Worm (Caenorhabditis elegans) whole organism, L1 larva: ENCODE results near the gene trm-1.
A peak's percentile ranks its signal among the peaks of the same experiment; 100 is the strongest.

Source experiments
- aha-1 ChIP-seq: fragments of 150-350 bp; optimal IDR thresholded peaks from 2 replicates; lab custom pipeline; 2014; ENCODE audit warnings: missing biosample characterization, missing genetic modification characterization
- ama-1 ChIP-seq: fragments of 150-350 bp; optimal IDR thresholded peaks from 2 replicates; lab custom pipeline; 2014
- dpl-1 ChIP-seq, 3 experiments: fragments of 150-350 bp in 2 of 3; sonication (generic microtip) in 1 of 3; optimal IDR thresholded peaks; 2 replicates each; lab custom pipeline; 2014 to 2017; ENCODE audit warnings: missing biosample characterization in 3 of 3, missing genetic modification characterization in 3 of 3, missing genetic modification reagents in 3 of 3
- egl-27 ChIP-seq, 2 experiments: fragments of 150-350 bp in 1 of 2; sonication (generic microtip); optimal IDR thresholded peaks; 3 replicates each; lab custom pipeline; 2017 to 2018; ENCODE audit warnings: missing biosample characterization in 2 of 2, missing genetic modification characterization in 2 of 2, missing genetic modification reagents in 2 of 2
- ets-5 ChIP-seq: fragments of 200-800 bp; sonication (Bioruptor generic); IDR thresholded peaks from 2 replicates; pipeline ENCODE4 v1.3.6; 2022; ENCODE audit warnings: missing genetic modification characterization, missing compliant biosample characterization
- fos-1 ChIP-seq: fragments of 150-350 bp; optimal IDR thresholded peaks from 2 replicates; lab custom pipeline; 2014; ENCODE audit warnings: missing biosample characterization, missing genetic modification characterization
- mep-1 ChIP-seq: fragments of 150-350 bp; optimal IDR thresholded peaks from 2 replicates; lab custom pipeline; 2014; ENCODE audit warnings: missing biosample characterization, missing genetic modification characterization
- nhr-76 ChIP-seq: sonication (generic microtip); optimal IDR thresholded peaks from 2 replicates; lab custom pipeline; 2017; ENCODE audit warnings: missing biosample characterization, missing genetic modification characterization
- nhr-90 ChIP-seq: sonication (generic microtip); optimal IDR thresholded peaks from 2 replicates; lab custom pipeline; 2016; ENCODE audit warnings: mild to moderate bottlenecking, missing genetic modification characterization, missing compliant biosample characterization; ENCODE audit not compliant: poor library complexity
- skn-1 ChIP-seq: fragments of 150-350 bp; optimal IDR thresholded peaks from 2 replicates; lab custom pipeline; 2014; ENCODE audit warnings: missing biosample characterization, missing genetic modification characterization

DNA sequence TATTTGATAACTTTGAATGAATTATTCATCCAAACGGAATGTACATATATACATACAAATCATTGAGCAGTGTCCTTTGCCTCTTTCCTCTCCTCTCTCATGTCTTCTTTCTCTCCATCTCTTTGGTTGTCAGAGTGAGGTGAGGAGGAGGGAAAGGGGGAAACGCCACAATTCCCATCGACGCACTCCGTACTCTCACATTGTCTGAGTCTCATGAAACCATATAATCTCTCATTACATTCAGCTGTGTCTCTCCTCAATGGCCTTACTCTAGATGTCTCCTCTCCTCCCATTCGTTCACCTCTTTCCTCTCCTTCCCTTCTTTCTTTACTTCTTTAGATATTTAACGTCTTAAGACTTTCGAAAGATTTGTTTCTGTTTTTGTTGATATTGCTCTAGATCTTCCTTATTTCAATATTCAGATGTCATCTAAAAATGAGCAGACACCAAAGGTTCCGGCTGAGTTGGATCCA, 7.7 kb downstream of the trm-1 start, which contains the start of gene ceh-74:
- TF ChIP-seq egl-27 (tag; optimal IDR thresholded peaks at IDR 0.05; lab: Kevin White, UChicago) (no peak), nhr-90 (tag; lab: Kevin White, UChicago) (no peak), dpl-1 (GFP tag; optimal IDR thresholded peaks at IDR 0.05; lab: Kevin White, UChicago) (no peak), fos-1 (tag; lab: Kevin White, UChicago) (no peak), aha-1 (tag; lab: Kevin White, UChicago) (no peak), mep-1 (tag; lab: Kevin White, UChicago) (peak; percentile 42), ama-1 (lab: Kevin White, UChicago) (no peak), nhr-76 (tag; lab: Kevin White, UChicago) (no peak), skn-1 (tag; lab: Kevin White, UChicago) (no peak), ets-5 (GFP tag; lab: Robert Waterston, UW) (no peak)
